Fruit fly (Drosophila melanogaster): ENCODE data around the gene CG6865.
A peak's percentile ranks its signal among the peaks of the same experiment; 100 is the strongest.

Gene CG6865

DNA sequence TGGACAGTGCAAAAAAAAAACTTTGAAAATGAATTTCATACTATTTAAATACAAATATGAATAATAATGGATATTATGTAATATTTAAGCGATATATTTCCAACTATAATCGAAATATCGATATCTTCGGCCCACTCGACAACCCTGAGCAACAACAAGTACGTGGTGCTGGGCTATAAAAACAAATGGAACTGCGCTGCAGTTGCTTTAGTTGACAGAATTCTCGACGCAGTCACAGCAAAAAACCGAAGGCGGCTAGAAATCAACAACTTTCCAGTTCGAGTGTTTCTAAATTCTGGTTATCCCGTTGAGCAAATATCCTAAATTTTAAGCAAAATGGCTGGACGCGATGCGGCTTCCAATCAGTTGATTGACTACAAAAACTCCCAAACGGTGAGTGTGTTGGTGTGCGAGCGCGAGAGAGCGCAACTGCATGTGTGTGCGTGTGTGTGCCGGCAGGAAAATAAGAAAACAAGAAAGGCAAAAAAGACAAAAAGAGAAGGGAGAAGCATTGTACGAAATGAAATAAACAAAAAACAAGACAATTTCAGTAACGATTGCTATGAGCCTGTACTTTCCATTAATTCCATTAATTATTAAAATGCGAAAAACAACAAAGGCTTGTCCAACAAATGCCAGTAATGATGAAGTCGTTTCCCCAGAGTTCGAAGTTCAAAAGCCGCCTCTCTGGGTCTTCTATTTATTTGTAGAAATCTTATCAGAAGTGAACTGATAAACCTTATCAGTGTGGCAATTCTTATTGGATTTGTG is 40.8 kb upstream of the CG6865 start, which contains the start of gene Cat (continued):
- TF ChIP-seq Oaz (GFP tag; IDR thresholded peaks at IDR 0.05) (no peak), CG2712 (tag; optimal IDR thresholded peaks at IDR 0.05) (peak; percentile 59), CG7839 (tag; optimal IDR thresholded peaks at IDR 0.05) (peak; percentile 32), stc (GFP tag; IDR thresholded peaks at IDR 0.05) (no peak), HLH4C (GFP tag; IDR thresholded peaks at IDR 0.05; ENCODE audit: partially characterized antibody) (peak; percentile 79), CG31441 (GFP tag; IDR thresholded peaks at IDR 0.05) (0 out of 2 replicates have a peak, but pooled peaks have one; percentile 26), CG34422 (GFP tag; IDR thresholded peaks at IDR 0.05) (peak; percentile 82; the same call in 1 of the 3 replicates), CG6765 (GFP tag; optimal IDR thresholded peaks at IDR 0.05) (peak; percentile 43), ATbp (GFP tag; optimal IDR thresholded peaks at IDR 0.05) (no peak), CG1792 (GFP tag; optimal IDR thresholded peaks at IDR 0.05) (no peak), onecut (GFP tag; IDR thresholded peaks at IDR 0.05) (peak; percentile 18; the same call in 1 of the 2 replicates), ara (GFP tag; IDR thresholded peaks at IDR 0.05) (no peak), CG15073 (GFP tag; optimal IDR thresholded peaks at IDR 0.05) (no peak), Dip2 (GFP tag; IDR thresholded peaks at IDR 0.05) (no peak), CG3407 (GFP tag; optimal IDR thresholded peaks at IDR 0.05) (no peak), dmrt99B (tag; optimal IDR thresholded peaks at IDR 0.05) (no peak), MESR4 (GFP tag; optimal IDR thresholded peaks at IDR 0.05) (peak; percentile 75), CG34376 (GFP tag; optimal IDR thresholded peaks at IDR 0.05) (peak; percentile 14), sna (GFP tag; IDR thresholded peaks at IDR 0.05; ENCODE audit: partially characterized antibody) (peak; percentile 89), dan (GFP tag; IDR thresholded peaks at IDR 0.05) (no peak), knrl (GFP tag; IDR thresholded peaks at IDR 0.05; ENCODE audit: partially characterized antibody) (peak; percentile 77; the same call in 1 of the 3 replicates), CG12769 (tag; optimal IDR thresholded peaks at IDR 0.05) (no peak), Atf-2 (GFP tag; optimal IDR thresholded peaks at IDR 0.05) (no peak), sens (GFP tag) (peak; percentile 90), Dp (GFP tag; optimal IDR thresholded peaks at IDR 0.05) (peak; percentile 16), CG7271 (tag; optimal IDR thresholded peaks at IDR 0.05) (no peak), HmgD (GFP tag; optimal IDR thresholded peaks at IDR 0.05) (no peak), D (optimal IDR thresholded peaks at IDR 0.05) (peak; percentile 22), D (GFP tag; optimal IDR thresholded peaks at IDR 0.05) (no peak), Lpt (GFP tag; optimal IDR thresholded peaks at IDR 0.05) (no peak), CG13624 (GFP tag; optimal IDR thresholded peaks at IDR 0.05) (peak; percentile 42), CG8281 (tag; optimal IDR thresholded peaks at IDR 0.05) (no peak), CG42726 (GFP tag; IDR thresholded peaks at IDR 0.05; ENCODE audit: partially characterized antibody) (peak; percentile 50; the same call in 1 of the 2 replicates), dysf (GFP tag; IDR thresholded peaks at IDR 0.05) (no peak; the same call in 2 of the 3 replicates), CG4820 (GFP tag; optimal IDR thresholded peaks at IDR 0.05) (peak; percentile 6), cwo (GFP tag; optimal IDR thresholded peaks at IDR 0.05) (no peak), crc (GFP tag; optimal IDR thresholded peaks at IDR 0.05) (no peak), tgo (GFP tag; IDR thresholded peaks at IDR 0.05) (no peak), CG17612 (GFP tag; IDR thresholded peaks at IDR 0.05) (no peak), danr (GFP tag; IDR thresholded peaks at IDR 0.05) (no peak), Hr51 (GFP tag; optimal IDR thresholded peaks at IDR 0.05) (peak in 1 of 2 experiments; percentile 21), Hr78 (GFP tag; optimal IDR thresholded peaks at IDR 0.05) (peak in 1 of 2 experiments; percentile 98), phol (tag; optimal IDR thresholded peaks at IDR 0.05) (peak; percentile 64), H2.0 (GFP tag; IDR thresholded peaks at IDR 0.05) (no peak), abd-A (tag; optimal IDR thresholded peaks at IDR 0.05) (no peak), kay (GFP tag; optimal IDR thresholded peaks at IDR 0.05) (no peak), Ets97D (GFP tag; optimal IDR thresholded peaks at IDR 0.05) (peak; percentile 25), pho (GFP tag; optimal IDR thresholded peaks at IDR 0.05) (no peak), MBD-R2 (GFP tag; IDR thresholded peaks at IDR 0.05) (peak; percentile 52)
